Worm (Caenorhabditis elegans): Measurements from ENCODE around the gene C03A3.2.

- TF ChIP-seq madf-2 (tag; optimal IDR thresholded peaks at IDR 0.05) (no peak), fkh-6 (tag; optimal IDR thresholded peaks at IDR 0.05) (no peak), ceh-9 (tag; optimal IDR thresholded peaks at IDR 0.05) (no peak)
These were observed 47.7 kb downstream of the C03A3.2 start, which contains the start of gene F08G12.5 for ce11 chrX:11310285-11310838.
